Worm (Caenorhabditis elegans) whole organism, L4/young adult: Measurements from ENCODE around the gene dgk-4.

ENCODE experiments used
- W03F9.2 ChIP-seq: fragments of 150-350 bp; optimal IDR thresholded peaks from 2 replicates; lab custom pipeline; 2014; ENCODE audit warnings: missing biosample characterization, missing genetic modification characterization
- him-1 ChIP-seq: sonication (generic microtip); optimal IDR thresholded peaks from 2 replicates; lab custom pipeline; 2016; ENCODE audit warnings: missing genotype, missing genetic modification reagents, missing genetic modification characterization, missing compliant biosample characterization

ce11 chrIV:8608204-8608603 is 22.9 kb upstream of the dgk-4 start:
- no peak for TF ChIP-seq him-1 (tag; lab: Kevin White, UChicago)
- no peak for TF ChIP-seq W03F9.2 (tag; lab: Kevin White, UChicago)
